Fruit fly (Drosophila melanogaster) whole organism, embryonic: Measurements from ENCODE around the gene aru.
A peak's percentile ranks its signal among the peaks of the same experiment; 100 is the strongest.

Source experiments
- ATbp ChIP-seq: fragments of 200-800 bp; sonication (Bioruptor generic); optimal IDR thresholded peaks from 2 replicates; lab custom pipeline; 2017; ENCODE audit warnings: missing biosample characterization, mild to moderate bottlenecking, missing genetic modification characterization, missing genetic modification reagents
- BEAF-32 ChIP-seq: fragments of 200-800 bp; sonication (Bioruptor generic); optimal IDR thresholded peaks from 3 replicates; lab custom pipeline; 2017; ENCODE audit warnings: missing biosample characterization, missing genetic modification characterization, mild to moderate bottlenecking, moderate library complexity, missing genetic modification reagents
- CG10366 ChIP-seq: fragments of 200-800 bp; sonication (Bioruptor generic); IDR thresholded peaks from 2 replicates; pipeline ENCODE4 v1.3.6; 2022; ENCODE audit warnings: missing biosample characterization, missing genetic modification characterization
- CG10543 ChIP-seq: fragments of 200-800 bp; sonication (Bioruptor generic); optimal IDR thresholded peaks from 3 replicates; lab custom pipeline; 2017; ENCODE audit warnings: missing biosample characterization, mild to moderate bottlenecking, missing genetic modification characterization, moderate library complexity
- CG10565 ChIP-seq: fragments of 200-800 bp; sonication (Bioruptor generic); optimal IDR thresholded peaks from 3 replicates; lab custom pipeline; 2016; ENCODE audit warnings: missing biosample characterization, mild to moderate bottlenecking, missing genetic modification characterization
- CG11247 ChIP-seq: fragments of 200-800 bp; sonication (Bioruptor generic); IDR thresholded peaks from 2 replicates; pipeline ENCODE4 v1.3.6; 2022; ENCODE audit warnings: missing biosample characterization, missing genetic modification characterization
- CG11456 ChIP-seq: fragments of 200-800 bp; sonication (Bioruptor generic); IDR thresholded peaks from 3 replicates; pipeline ENCODE4 v1.3.6; 2022; ENCODE audit warnings: missing biosample characterization, missing genetic modification characterization
- CG12942 ChIP-seq: fragments of 200-800 bp; sonication (Bioruptor generic); optimal IDR thresholded peaks from 3 replicates; lab custom pipeline; 2016; ENCODE audit warnings: missing biosample characterization, missing genetic modification characterization
- CG17568 ChIP-seq: fragments of 200-800 bp; sonication (Bioruptor generic); optimal IDR thresholded peaks from 2 replicates; lab custom pipeline; 2018; ENCODE audit warnings: missing biosample characterization, mild to moderate bottlenecking, missing genetic modification characterization, moderate library complexity
- CG2129 ChIP-seq: fragments of 200-800 bp; sonication (Bioruptor generic); IDR thresholded peaks from 2 replicates; pipeline ENCODE4 v1.3.6; 2022; ENCODE audit warnings: missing biosample characterization, missing genetic modification characterization; ENCODE audit not compliant: partially characterized antibody
- CG2678 ChIP-seq: fragments of 200-800 bp; sonication (Bioruptor generic); optimal IDR thresholded peaks from 3 replicates; lab custom pipeline; 2019; ENCODE audit warnings: missing biosample characterization, mild to moderate bottlenecking, missing genetic modification characterization, moderate library complexity
- CG32767 ChIP-seq: fragments of 200-800 bp; sonication (Bioruptor generic); IDR thresholded peaks from 2 replicates; pipeline ENCODE4 v1.3.6; 2022; ENCODE audit warnings: missing biosample characterization, missing genetic modification characterization
- CG6689 ChIP-seq: fragments of 200-800 bp; sonication (Bioruptor generic); IDR thresholded peaks from 2 replicates; pipeline ENCODE4 v1.3.6; 2022; ENCODE audit warnings: missing biosample characterization, missing genetic modification characterization
- CG7745 ChIP-seq: fragments of 200-800 bp; sonication (Bioruptor generic); optimal IDR thresholded peaks from 2 replicates; lab custom pipeline; 2018; ENCODE audit warnings: missing biosample characterization, mild to moderate bottlenecking, missing genetic modification characterization, moderate library complexity
- CG8089 ChIP-seq: fragments of 200-800 bp; sonication (Bioruptor generic); optimal IDR thresholded peaks from 3 replicates; lab custom pipeline; 2016; ENCODE audit warnings: missing biosample characterization, missing genetic modification characterization
- CG8765 ChIP-seq: fragments of 200-800 bp; sonication (Bioruptor generic); IDR thresholded peaks from 2 replicates; pipeline ENCODE4 v1.3.6; 2022; ENCODE audit warnings: missing biosample characterization, missing genetic modification characterization
- CG9215 ChIP-seq: fragments of 200-800 bp; sonication (Bioruptor generic); IDR thresholded peaks from 2 replicates; pipeline ENCODE4 v1.3.6; 2022; ENCODE audit warnings: missing biosample characterization, missing genetic modification characterization
- Dek ChIP-seq: fragments of 200-800 bp; sonication (Bioruptor generic); optimal IDR thresholded peaks from 3 replicates; lab custom pipeline; 2019; ENCODE audit warnings: missing biosample characterization, mild to moderate bottlenecking, missing genetic modification characterization, moderate library complexity
- Dll ChIP-seq: fragments of 200-800 bp; sonication (Bioruptor generic); IDR thresholded peaks from 4 replicates; pipeline ENCODE4 v1.3.6; 2022; ENCODE audit warnings: missing biosample characterization, missing genetic modification characterization; ENCODE audit not compliant: partially characterized antibody
- MTF-1 ChIP-seq: fragments of 200-800 bp; sonication (Bioruptor generic); optimal IDR thresholded peaks from 2 replicates; lab custom pipeline; 2018; ENCODE audit warnings: missing biosample characterization, mild to moderate bottlenecking, missing genetic modification characterization, borderline replicate concordance
- Mad ChIP-seq: fragments of 200-800 bp; sonication (Bioruptor generic); optimal IDR thresholded peaks from 2 replicates; lab custom pipeline; 2016; ENCODE audit warnings: missing biosample characterization, missing genetic modification characterization
- Mes4 ChIP-seq: fragments of 200-800 bp; sonication (Bioruptor generic); optimal IDR thresholded peaks from 2 replicates; lab custom pipeline; 2016; ENCODE audit warnings: missing biosample characterization, missing genetic modification characterization
- NC2β ChIP-seq: fragments of 200-800 bp; sonication (Bioruptor generic); optimal IDR thresholded peaks from 2 replicates; lab custom pipeline; 2016; ENCODE audit warnings: missing biosample characterization, missing genetic modification characterization
- Sin3A ChIP-seq: fragments of >200 bp; optimal IDR thresholded peaks from 2 replicates; lab custom pipeline; 2018
- cad ChIP-seq: fragments of >200 bp; optimal IDR thresholded peaks from 2 replicates; lab custom pipeline; 2017; ENCODE audit warnings: missing biosample characterization, missing genetic modification characterization
- caup ChIP-seq: fragments of 200-800 bp; sonication (Bioruptor generic); optimal IDR thresholded peaks from 3 replicates; lab custom pipeline; 2017; ENCODE audit warnings: missing biosample characterization, mild to moderate bottlenecking, missing genetic modification characterization, moderate library complexity; ENCODE audit not compliant: severe bottlenecking
- chinmo ChIP-seq: fragments of 200-800 bp; sonication (Bioruptor generic); IDR thresholded peaks from 4 replicates; pipeline ENCODE4 v1.3.6; 2022; ENCODE audit warnings: missing biosample characterization, missing genetic modification characterization; ENCODE audit not compliant: partially characterized antibody
- dm ChIP-seq: fragments of 200-800 bp; sonication (Bioruptor generic); optimal IDR thresholded peaks from 3 replicates; lab custom pipeline; 2016; ENCODE audit warnings: missing biosample characterization, missing genetic modification characterization
- emc ChIP-seq: fragments of 200-800 bp; sonication (Bioruptor generic); optimal IDR thresholded peaks from 2 replicates; lab custom pipeline; 2016; ENCODE audit warnings: missing biosample characterization, missing genetic modification characterization
- gcm ChIP-seq: fragments of 200-800 bp; sonication (Bioruptor generic); optimal IDR thresholded peaks from 2 replicates; lab custom pipeline; 2019; ENCODE audit warnings: missing biosample characterization, mild to moderate bottlenecking, missing genetic modification characterization, moderate library complexity
- grau ChIP-seq: fragments of 200-800 bp; optimal IDR thresholded peaks from 3 replicates; lab custom pipeline; 2019; ENCODE audit warnings: missing biosample characterization, mild to moderate bottlenecking, missing genetic modification characterization, moderate library complexity
- grn ChIP-seq: fragments of 200-800 bp; sonication (Bioruptor generic); optimal IDR thresholded peaks from 3 replicates; lab custom pipeline; 2017; ENCODE audit warnings: missing biosample characterization, missing genetic modification characterization
- kay ChIP-seq: fragments of 200-800 bp; sonication (Bioruptor generic); optimal IDR thresholded peaks from 2 replicates; lab custom pipeline; 2016; ENCODE audit warnings: missing biosample characterization, missing genetic modification characterization
- klu ChIP-seq: fragments of 200-800 bp; sonication (Bioruptor generic); IDR thresholded peaks from 2 replicates; pipeline ENCODE4 v1.3.6; 2022; ENCODE audit warnings: missing biosample characterization, missing genetic modification characterization
- lab ChIP-seq: fragments of 200-800 bp; sonication (Bioruptor generic); optimal IDR thresholded peaks from 3 replicates; lab custom pipeline; 2017; ENCODE audit warnings: missing biosample characterization, missing genetic modification characterization, mild to moderate bottlenecking, moderate library complexity, missing genetic modification reagents
- lov ChIP-seq, 2 experiments: fragments of 200-800 bp in 1 of 2; fragments of >200 bp in 1 of 2; sonication (Bioruptor generic) in 1 of 2; IDR thresholded peaks in 1 of 2; optimal IDR thresholded peaks in 1 of 2; 2 replicates in 1 of 2; 3 replicates in 1 of 2; pipeline versions ENCODE4 v1.3.6 to Lab custom; 2017 to 2022; ENCODE audit warnings: missing biosample characterization in 1 of 2, missing genetic modification characterization in 1 of 2
- nau ChIP-seq: fragments of 200-800 bp; sonication (Bioruptor generic); optimal IDR thresholded peaks from 3 replicates; lab custom pipeline; 2017; ENCODE audit warnings: missing biosample characterization, mild to moderate bottlenecking, missing genetic modification characterization, missing genetic modification reagents
- otp ChIP-seq: fragments of 200-800 bp; sonication (Bioruptor generic); IDR thresholded peaks from 3 replicates; pipeline ENCODE4, ENCODE4 v1.3.6; 2022; ENCODE audit warnings: missing biosample characterization, missing genetic modification characterization
- pita ChIP-seq: fragments of 200-800 bp; sonication (Bioruptor generic); optimal IDR thresholded peaks from 2 replicates; lab custom pipeline; 2017; ENCODE audit warnings: missing biosample characterization, mild to moderate bottlenecking, missing genetic modification characterization
- run ChIP-seq: fragments of 200-800 bp; sonication (Bioruptor generic); optimal IDR thresholded peaks from 3 replicates; lab custom pipeline; 2018; ENCODE audit warnings: missing biosample characterization, mild to moderate bottlenecking, missing genetic modification characterization
- sc ChIP-seq, 3 experiments: fragments of >200 bp in 2 of 3; fragments of 200-800 bp in 1 of 3; sonication (Bioruptor generic) in 1 of 3; optimal IDR thresholded peaks; 2 replicates in 2 of 3; 3 replicates in 1 of 3; lab custom pipeline; 2017; ENCODE audit warnings: mild to moderate bottlenecking in 1 of 3, missing biosample characterization in 1 of 3, missing genetic modification characterization in 1 of 3, missing genetic modification reagents in 1 of 3
- schlank ChIP-seq: fragments of 200-800 bp; sonication (Bioruptor generic); optimal IDR thresholded peaks from 2 replicates; lab custom pipeline; 2018; ENCODE audit warnings: missing biosample characterization, mild to moderate bottlenecking, missing genetic modification characterization
- scrt ChIP-seq: fragments of 200-800 bp; sonication (Bioruptor generic); optimal IDR thresholded peaks from 2 replicates; lab custom pipeline; 2018; ENCODE audit warnings: missing biosample characterization, mild to moderate bottlenecking, missing genetic modification characterization, moderate library complexity
- sisA ChIP-seq: fragments of 200-800 bp; sonication (Bioruptor generic); IDR thresholded peaks from 2 replicates; pipeline ENCODE4 v1.3.6; 2022; ENCODE audit warnings: missing biosample characterization, missing genetic modification characterization
- tap ChIP-seq: fragments of 200-800 bp; optimal IDR thresholded peaks from 3 replicates; lab custom pipeline; 2019; ENCODE audit warnings: missing biosample characterization, mild to moderate bottlenecking, missing genetic modification characterization, moderate library complexity
- trem ChIP-seq: fragments of 200-800 bp; optimal IDR thresholded peaks from 3 replicates; lab custom pipeline; 2019; ENCODE audit warnings: missing biosample characterization, mild to moderate bottlenecking, missing genetic modification characterization, moderate library complexity
- vvl ChIP-seq: fragments of 200-800 bp; sonication (Bioruptor generic); IDR thresholded peaks from 2 replicates; pipeline ENCODE4 v1.3.6; 2022; ENCODE audit warnings: missing biosample characterization, missing genetic modification characterization
- zen2 ChIP-seq: fragments of 200-800 bp; sonication (Bioruptor generic); IDR thresholded peaks from 3 replicates; pipeline ENCODE4 v1.3.6; 2022; ENCODE audit warnings: missing biosample characterization, missing genetic modification characterization; ENCODE audit not compliant: partially characterized antibody
- zfh1 ChIP-seq: fragments of 200-800 bp; sonication (Bioruptor generic); IDR thresholded peaks from 3 replicates; pipeline ENCODE4 v1.3.6; 2022; ENCODE audit warnings: missing biosample characterization, missing genetic modification characterization

The aru gene

DNA sequence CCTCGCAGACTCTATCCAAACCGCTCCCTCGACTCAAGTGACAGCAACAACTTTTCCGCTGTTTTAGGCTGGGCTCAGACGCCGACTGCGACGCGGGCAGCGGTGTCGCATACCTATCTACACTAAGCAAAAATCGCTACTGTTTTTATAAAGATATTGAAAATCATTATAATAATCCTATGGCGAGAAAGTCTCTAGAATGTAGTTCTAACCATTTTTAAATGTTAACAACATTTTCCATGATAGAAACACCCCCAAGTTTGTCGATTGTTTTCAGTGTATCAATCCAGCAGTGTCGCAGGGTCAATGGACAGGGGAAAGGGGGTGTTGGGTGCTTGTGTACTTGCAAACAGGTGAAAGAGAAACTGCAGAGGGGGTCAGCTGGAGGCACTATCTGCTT is 2.3 kb downstream of the aru start (continued):
- TF ChIP-seq Sin3A (lab: Kevin White, UChicago) (no peak), grn (GFP tag; lab: Kevin White, UChicago) (peak; percentile 86), CG10565 (GFP tag; lab: Kevin White, UChicago) (peak; percentile 84), lab (GFP tag; lab: Kevin White, UChicago) (peak; percentile 98), CG9215 (GFP tag; lab: Robert Waterston, UW) (peak; percentile 92), Dll (GFP tag; lab: Robert Waterston, UW) (no peak), tap (tag; lab: Kevin White, UChicago) (peak; percentile 97), CG10543 (GFP tag; lab: Kevin White, UChicago) (peak; percentile 85), Dek (tag; lab: Kevin White, UChicago) (peak; percentile 96), CG8089 (GFP tag; lab: Kevin White, UChicago) (peak; percentile 91), CG11456 (GFP tag; lab: Robert Waterston, UW) (peak; percentile 97), CG8765 (GFP tag; lab: Robert Waterston, UW) (peak; percentile 93), zfh1 (GFP tag; lab: Robert Waterston, UW) (peak; percentile 98), grau (peak; percentile 94), CG2129 (no peak), CG7745 (tag; lab: Kevin White, UChicago) (peak; percentile 64), otp (GFP tag; lab: Robert Waterston, UW) (peak; percentile 98), CG6689 (GFP tag; lab: Robert Waterston, UW) (peak; percentile 95), kay (GFP tag; lab: Kevin White, UChicago) (peak; percentile 88), caup (GFP tag; lab: Kevin White, UChicago) (peak; percentile 95), CG12942 (peak; percentile 94), CG17568 (GFP tag; lab: Kevin White, UChicago) (peak; percentile 95), trem (tag; lab: Kevin White, UChicago) (peak; percentile 91), run (tag; lab: Kevin White, UChicago) (peak; percentile 89), cad (no peak), nau (GFP tag; lab: Kevin White, UChicago) (peak; percentile 92), CG32767 (GFP tag; lab: Robert Waterston, UW) (peak; percentile 93), klu (GFP tag; lab: Robert Waterston, UW) (peak; percentile 90), lov (optimal IDR thresholded peaks at IDR 0.05; lab: Kevin White, UChicago) (no peak), lov (GFP tag; IDR thresholded peaks at IDR 0.05; lab: Robert Waterston, UW) (peak; percentile 97), ATbp (GFP tag; lab: Kevin White, UChicago) (peak; percentile 97), schlank (tag; lab: Kevin White, UChicago) (peak; percentile 92), chinmo (GFP tag; lab: Robert Waterston, UW) (no peak), sc (optimal IDR thresholded peaks at IDR 0.05; lab: Kevin White, UChicago) (no peak), sc (GFP tag; optimal IDR thresholded peaks at IDR 0.05; lab: Kevin White, UChicago) (peak; percentile 90), vvl (GFP tag; lab: Robert Waterston, UW) (peak; percentile 98), CG2678 (tag; lab: Kevin White, UChicago) (peak; percentile 97), emc (peak; percentile 86), MTF-1 (peak; percentile 93), gcm (GFP tag; lab: Kevin White, UChicago) (peak; percentile 95), pita (GFP tag; lab: Kevin White, UChicago) (no peak), sisA (peak; percentile 96), BEAF-32 (GFP tag; lab: Kevin White, UChicago) (peak; percentile 7), dm (peak; percentile 87), CG11247 (GFP tag; lab: Robert Waterston, UW) (peak; percentile 95), Mes4 (GFP tag; lab: Kevin White, UChicago) (peak; percentile 92), NC2β (peak; percentile 96), zen2 (GFP tag; lab: Robert Waterston, UW) (no peak), Mad (peak; percentile 96), scrt (GFP tag; lab: Kevin White, UChicago) (peak; percentile 92), CG10366 (GFP tag; lab: Robert Waterston, UW) (peak; percentile 96)
